Worm (Caenorhabditis elegans) whole organism, mixed stage, embryonic: Measurements from ENCODE around the gene ador-1.

Experiments
- M03D4.4 ChIP-seq: sonication (generic microtip); optimal IDR thresholded peaks from 2 replicates; lab custom pipeline; 2017; ENCODE audit warnings: mild to moderate bottlenecking, missing genetic modification characterization, missing compliant biosample characterization
- bed-3 ChIP-seq: fragments of 200-800 bp; sonication (Bioruptor generic); optimal IDR thresholded peaks from 3 replicates; lab custom pipeline; 2018; ENCODE audit warnings: mild to moderate bottlenecking, missing genetic modification characterization, moderate library complexity, missing compliant biosample characterization
- blmp-1 ChIP-seq: fragments of 150-350 bp; optimal IDR thresholded peaks from 2 replicates; lab custom pipeline; 2014; ENCODE audit warnings: missing biosample characterization, missing genetic modification characterization
- ceh-39 ChIP-seq: fragments of 150-350 bp; optimal IDR thresholded peaks from 2 replicates; lab custom pipeline; 2014; ENCODE audit warnings: missing biosample characterization, missing genetic modification characterization
- ceh-43 ChIP-seq: fragments of 200-800 bp; sonication (Bioruptor generic); optimal IDR thresholded peaks from 2 replicates; lab custom pipeline; 2018; ENCODE audit warnings: mild to moderate bottlenecking, missing genetic modification characterization, moderate library complexity, missing compliant biosample characterization
- ceh-83 ChIP-seq: fragments of 200-800 bp; sonication (Bioruptor generic); optimal IDR thresholded peaks from 2 replicates; lab custom pipeline; 2018; ENCODE audit warnings: mild to moderate bottlenecking, missing genetic modification characterization, missing compliant biosample characterization
- ces-1 ChIP-seq: fragments of 150-350 bp; optimal IDR thresholded peaks from 2 replicates; lab custom pipeline; 2014; ENCODE audit warnings: missing biosample characterization, missing genetic modification reagents, missing genetic modification characterization
- cnd-1 ChIP-seq: fragments of 200-800 bp; sonication (Bioruptor generic); optimal IDR thresholded peaks from 2 replicates; lab custom pipeline; 2018; ENCODE audit warnings: mild to moderate bottlenecking, missing genetic modification characterization, missing compliant biosample characterization
- drap-1 ChIP-seq: fragments of 200-800 bp; sonication (Bioruptor generic); optimal IDR thresholded peaks from 3 replicates; lab custom pipeline; 2018; ENCODE audit warnings: mild to moderate bottlenecking, missing genetic modification characterization, missing compliant biosample characterization
- elt-1 ChIP-seq: sonication (generic microtip); optimal IDR thresholded peaks from 2 replicates; lab custom pipeline; 2017; ENCODE audit warnings: missing genetic modification characterization, mild to moderate bottlenecking, missing compliant biosample characterization, antibody characterized with exemption, moderate library complexity, borderline replicate concordance; ENCODE audit not compliant: insufficient read depth
- elt-3 ChIP-seq: fragments of 150-350 bp; optimal IDR thresholded peaks from 2 replicates; lab custom pipeline; 2014; ENCODE audit warnings: missing biosample characterization, missing genetic modification characterization
- flh-1 ChIP-seq: fragments of 200-800 bp; sonication (Bioruptor generic); optimal IDR thresholded peaks from 2 replicates; lab custom pipeline; 2018; ENCODE audit warnings: mild to moderate bottlenecking, missing genetic modification characterization, moderate library complexity, missing compliant biosample characterization
- ham-2 ChIP-seq: fragments of 200-800 bp; sonication (Bioruptor generic); optimal IDR thresholded peaks from 2 replicates; lab custom pipeline; 2018; ENCODE audit warnings: mild to moderate bottlenecking, missing genetic modification characterization, missing compliant biosample characterization
- lin-13 ChIP-seq: fragments of 150-350 bp; optimal IDR thresholded peaks from 2 replicates; lab custom pipeline; 2014; ENCODE audit warnings: missing biosample characterization, missing genetic modification characterization
- lin-32 ChIP-seq: fragments of 200-800 bp; sonication (Bioruptor generic); optimal IDR thresholded peaks from 2 replicates; lab custom pipeline; 2018; ENCODE audit warnings: mild to moderate bottlenecking, missing genetic modification characterization, missing compliant biosample characterization
- mab-5 ChIP-seq: fragments of 150-350 bp; optimal IDR thresholded peaks from 2 replicates; lab custom pipeline; 2014; ENCODE audit warnings: missing biosample characterization, missing genetic modification characterization
- mep-1 ChIP-seq: fragments of 150-350 bp; optimal IDR thresholded peaks from 2 replicates; lab custom pipeline; 2017; ENCODE audit warnings: missing biosample characterization, missing genetic modification reagents, missing genetic modification characterization, inconsistent platforms
- mls-2 ChIP-seq: sonication (generic microtip); optimal IDR thresholded peaks from 2 replicates; lab custom pipeline; 2016; ENCODE audit warnings: mild to moderate bottlenecking, missing genetic modification characterization, moderate library complexity, missing compliant biosample characterization
- nhr-12 ChIP-seq: fragments of 150-350 bp; optimal IDR thresholded peaks from 2 replicates; lab custom pipeline; 2014; ENCODE audit warnings: missing biosample characterization, missing genetic modification characterization
- nhr-237 ChIP-seq: fragments of 150-350 bp; optimal IDR thresholded peaks from 2 replicates; lab custom pipeline; 2014; ENCODE audit warnings: missing biosample characterization, missing genetic modification characterization
- nhr-28 ChIP-seq: fragments of 150-350 bp; optimal IDR thresholded peaks from 2 replicates; lab custom pipeline; 2014; ENCODE audit warnings: missing biosample characterization, missing genetic modification characterization
- pha-4 ChIP-seq: fragments of 150-350 bp; optimal IDR thresholded peaks from 2 replicates; lab custom pipeline; 2018; ENCODE audit warnings: missing biosample characterization, missing genetic modification reagents, missing genetic modification characterization
- sem-2 ChIP-seq: fragments of 200-800 bp; sonication (Bioruptor generic); optimal IDR thresholded peaks from 2 replicates; lab custom pipeline; 2018; ENCODE audit warnings: mild to moderate bottlenecking, missing genetic modification characterization, missing compliant biosample characterization
- snpc-4 ChIP-seq: fragments of 150-350 bp; optimal IDR thresholded peaks from 2 replicates; lab custom pipeline; 2014; ENCODE audit warnings: missing biosample characterization, missing genetic modification characterization
- sptf-1 ChIP-seq: sonication (generic microtip); optimal IDR thresholded peaks from 2 replicates; lab custom pipeline; 2017; ENCODE audit warnings: mild to moderate bottlenecking, missing genetic modification characterization, moderate library complexity, missing compliant biosample characterization
- tbx-8 ChIP-seq: fragments of 200-800 bp; sonication (Bioruptor generic); optimal IDR thresholded peaks from 2 replicates; lab custom pipeline; 2018; ENCODE audit warnings: mild to moderate bottlenecking, missing genetic modification characterization, moderate library complexity, missing compliant biosample characterization
- unc-120 ChIP-seq: sonication (generic microtip); optimal IDR thresholded peaks from 2 replicates; lab custom pipeline; 2017; ENCODE audit warnings: missing genetic modification characterization, missing compliant biosample characterization; ENCODE audit not compliant: poor library complexity, severe bottlenecking
- unc-39 ChIP-seq: fragments of 150-350 bp; optimal IDR thresholded peaks from 2 replicates; lab custom pipeline; 2014; ENCODE audit warnings: missing biosample characterization, missing genetic modification characterization
- zip-8 ChIP-seq: fragments of 150-350 bp; optimal IDR thresholded peaks from 2 replicates; lab custom pipeline; 2014; ENCODE audit warnings: missing biosample characterization, missing genetic modification characterization
- ztf-11 ChIP-seq: fragments of 150-350 bp; optimal IDR thresholded peaks from 2 replicates; lab custom pipeline; 2014; ENCODE audit warnings: missing biosample characterization, missing genetic modification characterization

Gene ador-1

ce11 chrII:12527947-12528346, 25.3 kb upstream of the ador-1 start, which contains the start of gene srx-119:
TSS of gene srx-119 (plus strand) at chrII:12528247.
- no peak for TF ChIP-seq lin-32
- no peak for TF ChIP-seq zip-8 (tag; lab: Kevin White, UChicago)
- TF ChIP-seq ceh-83 (GFP tag; lab: Kevin White, UChicago) = no peak
- no peak for TF ChIP-seq lin-13 (tag; lab: Kevin White, UChicago)
- no peak for TF ChIP-seq pha-4 (tag; lab: Kevin White, UChicago)
- no peak for TF ChIP-seq bed-3 (GFP tag; lab: Kevin White, UChicago)
- no peak for TF ChIP-seq unc-120 (tag; lab: Kevin White, UChicago)

DNA sequence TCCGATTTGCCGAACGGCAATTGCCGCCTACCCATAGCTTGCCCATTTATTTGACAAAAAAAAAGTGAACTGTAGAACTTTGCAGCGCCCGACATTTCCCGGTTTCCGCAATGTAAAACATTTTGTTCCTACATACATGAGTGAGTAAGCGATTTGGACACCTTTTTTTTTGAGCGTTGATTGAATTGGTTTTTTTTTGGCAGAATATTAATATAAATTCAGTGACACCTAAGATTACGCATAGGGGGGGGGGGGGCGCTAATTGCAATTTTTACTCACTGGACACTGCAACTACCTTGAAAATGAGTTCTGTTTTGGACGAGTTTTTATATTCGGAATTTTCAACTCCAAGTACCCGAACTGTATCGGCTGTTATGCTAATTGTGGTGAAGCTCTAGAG, 22.8 kb upstream of the ador-1 start, which contains the start of gene srx-118:
srx-118 (plus strand) TSS at position 301 of the 400 bp plus-strand sequence.
- TF ChIP-seq zip-8 (tag; lab: Kevin White, UChicago) = no peak
- no peak for TF ChIP-seq flh-1 (GFP tag; lab: Kevin White, UChicago)
- TF ChIP-seq lin-32 = no peak

ce11 chrII:12519616-12520015, 16.9 kb upstream of the ador-1 start, which contains the start of gene ceh-99:
TSS of gene ceh-99 (plus strand) at chrII:12519981.
- TF ChIP-seq nhr-28 (no peak), snpc-4 (no peak), mep-1 (tag; lab: Kevin White, UChicago) (no peak), ceh-39 (tag; lab: Kevin White, UChicago) (no peak), flh-1 (GFP tag; lab: Kevin White, UChicago) (no peak), cnd-1 (no peak), bed-3 (GFP tag; lab: Kevin White, UChicago) (no peak)

ce11 chrII:12518809-12519344, 16.2 kb upstream of the ador-1 start, which contains the start of gene srh-70:
TSS of gene srh-70 (minus strand) at chrII:12518859.
- TF ChIP-seq nhr-12 (no peak), mls-2 (no peak), sem-2 (GFP tag; lab: Kevin White, UChicago) (no peak), snpc-4 (no peak), elt-1 (no peak), tbx-8 (GFP tag; lab: Kevin White, UChicago) (no peak), unc-39 (tag; lab: Kevin White, UChicago) (no peak), ceh-43 (GFP tag; lab: Kevin White, UChicago) (no peak), unc-120 (tag; lab: Kevin White, UChicago) (no peak), lin-32 (no peak), ceh-83 (GFP tag; lab: Kevin White, UChicago) (no peak), blmp-1 (tag; lab: Kevin White, UChicago) (no peak), M03D4.4 (no peak), flh-1 (GFP tag; lab: Kevin White, UChicago) (no peak), ham-2 (no peak), ces-1 (GFP tag; lab: Kevin White, UChicago) (no peak), lin-13 (tag; lab: Kevin White, UChicago) (no peak), drap-1 (GFP tag; lab: Kevin White, UChicago) (no peak)
- TF ChIP-seq, all 35 proteins: peak for 0

ce11 chrII:12518008-12518407, 15.3 kb upstream of the ador-1 start:
- TF ChIP-seq ztf-11 (tag; lab: Kevin White, UChicago) = no peak
- no peak for TF ChIP-seq elt-3
- no peak for TF ChIP-seq sptf-1 (tag; lab: Kevin White, UChicago)
- TF ChIP-seq mab-5 = no peak

DNA sequence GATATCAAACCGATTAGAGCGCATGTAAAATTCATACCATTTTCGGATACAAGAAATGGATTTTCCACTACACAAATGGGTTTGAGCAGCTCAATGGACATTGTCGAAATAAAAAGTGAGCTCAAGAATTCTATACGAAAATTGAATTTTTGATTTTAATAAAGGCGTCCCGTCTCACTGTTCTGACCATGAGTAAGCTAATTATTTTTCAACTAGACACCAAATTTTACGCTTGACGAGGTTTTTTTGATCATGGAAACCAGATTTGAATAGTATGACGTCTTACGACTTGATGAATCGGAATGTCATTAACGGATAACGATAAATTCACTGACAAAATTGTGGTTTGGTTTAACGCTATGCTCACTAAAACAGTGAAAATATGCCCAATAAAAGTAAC, 13.6 kb upstream of the ador-1 start, which contains the start of gene srh-61:
srh-61 (minus strand) TSS at position 101 of the 400 bp plus-strand sequence.
- TF ChIP-seq nhr-237 (tag; lab: Kevin White, UChicago) = no peak
- no peak for TF ChIP-seq elt-3
- TF ChIP-seq ceh-83 (GFP tag; lab: Kevin White, UChicago) = no peak
- TF ChIP-seq mls-2 = no peak
- no peak for TF ChIP-seq blmp-1 (tag; lab: Kevin White, UChicago)
- TF ChIP-seq flh-1 (GFP tag; lab: Kevin White, UChicago) = no peak
- no peak for TF ChIP-seq mab-5
- TF ChIP-seq M03D4.4 = no peak
- no peak for TF ChIP-seq unc-39 (tag; lab: Kevin White, UChicago)
